Worm (Caenorhabditis elegans) whole organism, late embryonic: ENCODE results near the gene srh-47.

Experiments
- ceh-18 ChIP-seq: sonication (generic microtip); optimal IDR thresholded peaks from 2 replicates; lab custom pipeline; 2016; ENCODE audit warnings: missing genetic modification characterization, missing compliant biosample characterization
- ceh-19 ChIP-seq: fragments of 200-800 bp; sonication (Bioruptor generic); optimal IDR thresholded peaks from 2 replicates; lab custom pipeline; 2018; ENCODE audit warnings: mild to moderate bottlenecking, missing genetic modification characterization, missing compliant biosample characterization
- hlh-30 ChIP-seq: sonication (generic microtip); optimal IDR thresholded peaks from 2 replicates; lab custom pipeline; 2017; ENCODE audit warnings: antibody characterized with exemption, missing genetic modification characterization, missing compliant biosample characterization; ENCODE audit not compliant: insufficient read depth
- pha-4 ChIP-seq: fragments of 150-350 bp; optimal IDR thresholded peaks from 2 replicates; lab custom pipeline; 2018; ENCODE audit warnings: missing biosample characterization, missing genetic modification reagents, missing genetic modification characterization
- unc-86 ChIP-seq: sonication (generic microtip); optimal IDR thresholded peaks from 2 replicates; lab custom pipeline; 2016; ENCODE audit warnings: missing genetic modification characterization, missing compliant biosample characterization

- TF ChIP-seq pha-4 (tag; lab: Kevin White, UChicago) (no peak), unc-86 (tag; lab: Kevin White, UChicago) (no peak), ceh-19 (no peak), ceh-18 (tag; lab: Kevin White, UChicago) (no peak), hlh-30 (no peak)
Observed at ce11 chrV:11302698-11303097, 2.3 kb upstream of the srh-47 start, which contains the start of gene srh-46.
